Fruit fly (Drosophila melanogaster) whole organism, embryonic: ENCODE measurements around the gene Root.

Source experiments
- BEAF-32 ChIP-seq: fragments of 200-800 bp; sonication (Bioruptor generic); optimal IDR thresholded peaks from 3 replicates; lab custom pipeline; 2017; ENCODE audit warnings: missing biosample characterization, missing genetic modification characterization, mild to moderate bottlenecking, moderate library complexity, missing genetic modification reagents
- BtbVII ChIP-seq: fragments of 200-800 bp; sonication (Bioruptor generic); optimal IDR thresholded peaks from 3 replicates; lab custom pipeline; 2017; ENCODE audit warnings: missing biosample characterization, mild to moderate bottlenecking, missing genetic modification characterization
- CG1024 ChIP-seq: fragments of 200-800 bp; sonication (Bioruptor generic); IDR thresholded peaks from 2 replicates; pipeline ENCODE4 v1.3.6; 2022; ENCODE audit warnings: missing biosample characterization, missing genetic modification characterization
- CG12391 ChIP-seq: fragments of 200-800 bp; sonication (Bioruptor generic); optimal IDR thresholded peaks from 3 replicates; lab custom pipeline; 2018; ENCODE audit warnings: missing biosample characterization, mild to moderate bottlenecking, missing genetic modification characterization, moderate library complexity
- CG13287 ChIP-seq: fragments of 200-800 bp; sonication (Bioruptor generic); IDR thresholded peaks from 2 replicates; pipeline ENCODE4 v1.3.6; 2022; ENCODE audit warnings: missing biosample characterization, missing genetic modification characterization; ENCODE audit not compliant: partially characterized antibody
- CG14014 ChIP-seq: fragments of 200-800 bp; sonication (Bioruptor generic); IDR thresholded peaks from 2 replicates; pipeline ENCODE4 v1.3.6; 2022; ENCODE audit warnings: missing biosample characterization, missing genetic modification characterization
- CG17385 ChIP-seq: fragments of 200-800 bp; sonication (Bioruptor generic); optimal IDR thresholded peaks from 3 replicates; lab custom pipeline; 2018; ENCODE audit warnings: missing biosample characterization, mild to moderate bottlenecking, missing genetic modification characterization
- CG1792 ChIP-seq: fragments of 200-800 bp; sonication (Bioruptor generic); optimal IDR thresholded peaks from 2 replicates; lab custom pipeline; 2016; ENCODE audit warnings: missing biosample characterization, missing genetic modification characterization
- CG18764 ChIP-seq: fragments of 200-800 bp; sonication (Bioruptor generic); optimal IDR thresholded peaks from 3 replicates; lab custom pipeline; 2016; ENCODE audit warnings: missing biosample characterization, missing genetic modification characterization
- CG32532 ChIP-seq: fragments of 200-800 bp; sonication (Bioruptor generic); IDR thresholded peaks from 2 replicates; pipeline ENCODE4 v1.3.6; 2022; ENCODE audit warnings: missing biosample characterization, missing genetic modification characterization
- CG43689 ChIP-seq: fragments of 200-800 bp; sonication (Bioruptor generic); IDR thresholded peaks from 2 replicates; pipeline ENCODE4 v1.3.6; 2022; ENCODE audit warnings: missing biosample characterization, missing genetic modification characterization
- CG4424 ChIP-seq: fragments of 200-800 bp; sonication (Bioruptor generic); optimal IDR thresholded peaks from 3 replicates; lab custom pipeline; 2016; ENCODE audit warnings: missing biosample characterization, missing genetic modification characterization
- CG6175 ChIP-seq: fragments of 200-800 bp; sonication (Bioruptor generic); IDR thresholded peaks from 3 replicates; pipeline ENCODE4 v1.3.6; 2022; ENCODE audit warnings: missing biosample characterization, missing genetic modification characterization
- CG7271 ChIP-seq: fragments of 200-800 bp; sonication (Bioruptor generic); optimal IDR thresholded peaks from 2 replicates; lab custom pipeline; 2018; ENCODE audit warnings: missing biosample characterization, mild to moderate bottlenecking, missing genetic modification characterization, moderate library complexity
- CG7745 ChIP-seq: fragments of 200-800 bp; sonication (Bioruptor generic); optimal IDR thresholded peaks from 2 replicates; lab custom pipeline; 2018; ENCODE audit warnings: missing biosample characterization, mild to moderate bottlenecking, missing genetic modification characterization, moderate library complexity
- CG7928 ChIP-seq: fragments of 200-800 bp; sonication (Bioruptor generic); optimal IDR thresholded peaks from 2 replicates; lab custom pipeline; 2017; ENCODE audit warnings: missing biosample characterization, mild to moderate bottlenecking, missing genetic modification characterization
- CG8388 ChIP-seq: fragments of 200-800 bp; sonication (Bioruptor generic); optimal IDR thresholded peaks from 2 replicates; lab custom pipeline; 2019; ENCODE audit warnings: missing biosample characterization, mild to moderate bottlenecking, missing genetic modification characterization, moderate library complexity
- CG8924 ChIP-seq: fragments of 200-800 bp; optimal IDR thresholded peaks from 3 replicates; lab custom pipeline; 2019; ENCODE audit warnings: missing biosample characterization, mild to moderate bottlenecking, missing genetic modification characterization, moderate library complexity
- CG9817 ChIP-seq: fragments of 200-800 bp; sonication (Bioruptor generic); optimal IDR thresholded peaks from 2 replicates; lab custom pipeline; 2018; ENCODE audit warnings: missing biosample characterization, mild to moderate bottlenecking, missing genetic modification characterization, moderate library complexity
- Dll ChIP-seq: fragments of 200-800 bp; sonication (Bioruptor generic); IDR thresholded peaks from 4 replicates; pipeline ENCODE4 v1.3.6; 2022; ENCODE audit warnings: missing biosample characterization, missing genetic modification characterization; ENCODE audit not compliant: partially characterized antibody
- Gug ChIP-seq: fragments of 200-800 bp; sonication (Bioruptor generic); IDR thresholded peaks from 4 replicates; pipeline ENCODE4 v1.3.6; 2022; ENCODE audit warnings: missing biosample characterization, missing genetic modification characterization
- HLH3B ChIP-seq: fragments of 200-800 bp; sonication (Bioruptor generic); IDR thresholded peaks from 2 replicates; pipeline ENCODE4 v1.3.6; 2022; ENCODE audit warnings: missing biosample characterization, missing genetic modification characterization
- Lim3 ChIP-seq: fragments of 200-800 bp; sonication (Bioruptor generic); IDR thresholded peaks from 2 replicates; pipeline ENCODE4 v1.3.6; 2022; ENCODE audit warnings: missing biosample characterization, missing genetic modification characterization
- MTF-1 ChIP-seq: fragments of 200-800 bp; sonication (Bioruptor generic); optimal IDR thresholded peaks from 2 replicates; lab custom pipeline; 2018; ENCODE audit warnings: missing biosample characterization, mild to moderate bottlenecking, missing genetic modification characterization, borderline replicate concordance
- Meics ChIP-seq: fragments of 200-800 bp; sonication (Bioruptor generic); optimal IDR thresholded peaks from 2 replicates; lab custom pipeline; 2017; ENCODE audit warnings: missing biosample characterization, mild to moderate bottlenecking, missing genetic modification characterization
- Sry-β ChIP-seq: fragments of 200-800 bp; sonication (Bioruptor generic); optimal IDR thresholded peaks from 2 replicates; lab custom pipeline; 2018; ENCODE audit warnings: missing biosample characterization, mild to moderate bottlenecking, missing genetic modification characterization, moderate library complexity
- Taf1 ChIP-seq: fragments of 200-800 bp; sonication (Bioruptor generic); IDR thresholded peaks from 2 replicates; pipeline ENCODE4 v1.3.6; 2022; ENCODE audit warnings: missing biosample characterization, missing genetic modification characterization
- Trl ChIP-seq, 3 experiments: fragments of >200 bp in 2 of 3; fragments of 200-800 bp in 1 of 3; sonication (Bioruptor generic) in 1 of 3; optimal IDR thresholded peaks; 2 replicates in 1 of 3; 3 replicates in 2 of 3; lab custom pipeline; 2016 to 2017; ENCODE audit warnings: missing biosample characterization in 1 of 3, missing genetic modification characterization in 1 of 3
- Xbp1 ChIP-seq: fragments of 200-800 bp; sonication (Bioruptor generic); optimal IDR thresholded peaks from 3 replicates; lab custom pipeline; 2016; ENCODE audit warnings: missing biosample characterization, mild to moderate bottlenecking, missing genetic modification characterization
- ase ChIP-seq: fragments of 200-800 bp; sonication (Bioruptor generic); IDR thresholded peaks from 3 replicates; pipeline ENCODE4 v1.3.6; 2022; ENCODE audit warnings: missing biosample characterization, missing genetic modification characterization
- ato ChIP-seq: fragments of 200-800 bp; sonication (Bioruptor generic); IDR thresholded peaks from 2 replicates; pipeline ENCODE4 v1.3.6; 2022; ENCODE audit warnings: missing biosample characterization, missing genetic modification characterization; ENCODE audit not compliant: partially characterized antibody
- cwo ChIP-seq: fragments of 200-800 bp; sonication (Bioruptor generic); optimal IDR thresholded peaks from 3 replicates; lab custom pipeline; 2017; ENCODE audit warnings: missing biosample characterization, missing genetic modification characterization, mild to moderate bottlenecking, moderate library complexity, missing genetic modification reagents
- dati ChIP-seq: fragments of 200-800 bp; sonication (Bioruptor generic); IDR thresholded peaks from 2 replicates; pipeline ENCODE4 v1.3.6; 2022; ENCODE audit warnings: missing biosample characterization, missing genetic modification characterization
- exex ChIP-seq: fragments of 200-800 bp; sonication (Bioruptor generic); optimal IDR thresholded peaks from 4 replicates; lab custom pipeline; 2018; ENCODE audit warnings: missing biosample characterization, mild to moderate bottlenecking, missing genetic modification characterization, moderate library complexity
- eyg ChIP-seq: fragments of 200-800 bp; sonication (Bioruptor generic); optimal IDR thresholded peaks from 3 replicates; lab custom pipeline; 2016; ENCODE audit warnings: missing biosample characterization, missing genetic modification characterization
- fd96Cb ChIP-seq: fragments of 200-800 bp; sonication (Bioruptor generic); optimal IDR thresholded peaks from 2 replicates; lab custom pipeline; 2018; ENCODE audit warnings: missing biosample characterization, mild to moderate bottlenecking, missing genetic modification characterization, moderate library complexity
- gro ChIP-seq: fragments of 200-800 bp; sonication (Bioruptor generic); optimal IDR thresholded peaks from 2 replicates; lab custom pipeline; 2016; ENCODE audit warnings: missing biosample characterization, missing genetic modification characterization
- gsb-n ChIP-seq: fragments of 200-800 bp; sonication (Bioruptor generic); optimal IDR thresholded peaks from 3 replicates; lab custom pipeline; 2018; ENCODE audit warnings: missing biosample characterization, mild to moderate bottlenecking, missing genetic modification characterization
- hbn ChIP-seq: fragments of 200-800 bp; sonication (Bioruptor generic); IDR thresholded peaks from 2 replicates; pipeline ENCODE4 v1.3.6; 2022; ENCODE audit warnings: missing biosample characterization, missing genetic modification characterization; ENCODE audit not compliant: partially characterized antibody
- insv ChIP-seq, 2 experiments: fragments of 200-800 bp; sonication (Bioruptor generic); optimal IDR thresholded peaks; 3 replicates each; lab custom pipeline; 2016 to 2018; ENCODE audit warnings: missing biosample characterization in 2 of 2, missing genetic modification characterization in 2 of 2
- nau ChIP-seq: fragments of 200-800 bp; sonication (Bioruptor generic); optimal IDR thresholded peaks from 3 replicates; lab custom pipeline; 2017; ENCODE audit warnings: missing biosample characterization, mild to moderate bottlenecking, missing genetic modification characterization, missing genetic modification reagents
- nerfin-2 ChIP-seq: fragments of 200-800 bp; sonication (Bioruptor generic); IDR thresholded peaks from 2 replicates; pipeline ENCODE4 v1.3.6; 2022; ENCODE audit warnings: missing biosample characterization, missing genetic modification characterization; ENCODE audit not compliant: partially characterized antibody
- nom ChIP-seq: fragments of 200-800 bp; sonication (Bioruptor generic); optimal IDR thresholded peaks from 2 replicates; lab custom pipeline; 2017; ENCODE audit warnings: missing biosample characterization, missing genetic modification characterization, mild to moderate bottlenecking, moderate library complexity, missing genetic modification reagents
- pum ChIP-seq: fragments of 200-800 bp; sonication (Bioruptor generic); optimal IDR thresholded peaks from 2 replicates; lab custom pipeline; 2016; ENCODE audit warnings: missing biosample characterization, missing genetic modification characterization
- ranshi ChIP-seq: fragments of 200-800 bp; sonication (Bioruptor generic); IDR thresholded peaks from 2 replicates; pipeline ENCODE4 v1.3.6; 2022; ENCODE audit warnings: missing biosample characterization, missing genetic modification characterization
- sc ChIP-seq, 3 experiments: fragments of >200 bp in 2 of 3; fragments of 200-800 bp in 1 of 3; sonication (Bioruptor generic) in 1 of 3; optimal IDR thresholded peaks; 2 replicates in 2 of 3; 3 replicates in 1 of 3; lab custom pipeline; 2017; ENCODE audit warnings: mild to moderate bottlenecking in 1 of 3, missing biosample characterization in 1 of 3, missing genetic modification characterization in 1 of 3, missing genetic modification reagents in 1 of 3
- sisA ChIP-seq: fragments of 200-800 bp; sonication (Bioruptor generic); IDR thresholded peaks from 2 replicates; pipeline ENCODE4 v1.3.6; 2022; ENCODE audit warnings: missing biosample characterization, missing genetic modification characterization
- sug ChIP-seq: fragments of 200-800 bp; optimal IDR thresholded peaks from 2 replicates; lab custom pipeline; 2019; ENCODE audit warnings: missing biosample characterization, mild to moderate bottlenecking, missing genetic modification characterization, moderate library complexity
- tin ChIP-seq: fragments of 200-800 bp; sonication (Bioruptor generic); optimal IDR thresholded peaks from 3 replicates; lab custom pipeline; 2016; ENCODE audit warnings: missing biosample characterization, missing genetic modification characterization
- ttk ChIP-seq: fragments of 200-800 bp; sonication (Bioruptor generic); IDR thresholded peaks from 2 replicates; pipeline ENCODE4 v2.1.2; 2022; ENCODE audit warnings: missing biosample characterization, missing genetic modification characterization

Gene Root

DNA sequence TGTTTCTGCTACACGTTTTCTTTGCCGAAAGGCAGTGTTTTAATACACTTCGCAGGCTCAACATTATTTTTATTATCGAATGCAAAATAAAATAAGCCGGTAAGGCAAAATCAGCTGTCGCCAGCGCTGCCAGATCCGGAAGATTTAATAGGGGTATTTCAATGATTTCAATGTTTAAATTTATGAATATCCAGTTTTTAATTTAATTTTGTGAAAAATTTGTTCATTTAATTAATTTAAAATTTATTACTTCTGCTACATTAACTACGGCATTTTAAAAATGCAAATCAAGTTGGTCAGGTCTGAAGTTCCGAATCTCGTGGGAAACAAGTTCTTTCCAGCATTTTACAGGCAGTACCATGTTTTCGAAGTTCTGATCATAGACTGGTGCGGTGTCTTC is 35.8 kb downstream of the Root start, which contains the start of gene Slimp (continued):
- TF ChIP-seq CG17385 (GFP tag; lab: Kevin White, UChicago) (peak; percentile 8), Lim3 (no peak), CG13287 (GFP tag; lab: Robert Waterston, UW) (peak; percentile 39), CG7271 (no peak), Meics (peak; percentile 17), CG14014 (GFP tag; lab: Robert Waterston, UW) (no peak), ttk (GFP tag; lab: Robert Waterston, UW) (no peak), Trl (optimal IDR thresholded peaks at IDR 0.05; lab: Kevin White, UChicago) (no peak), Trl (GFP tag; optimal IDR thresholded peaks at IDR 0.05; lab: Kevin White, UChicago) (no peak), gro (no peak), Xbp1 (GFP tag; lab: Kevin White, UChicago) (peak; percentile 5), tin (GFP tag; lab: Kevin White, UChicago) (peak; percentile 1), exex (tag; lab: Kevin White, UChicago) (no peak), nom (GFP tag; lab: Kevin White, UChicago) (peak; percentile 10), MTF-1 (GFP tag; lab: Kevin White, UChicago) (no peak), sc (optimal IDR thresholded peaks at IDR 0.05; lab: Kevin White, UChicago) (no peak), sc (GFP tag; optimal IDR thresholded peaks at IDR 0.05; lab: Kevin White, UChicago) (no peak), CG43689 (no peak), CG8924 (tag; lab: Kevin White, UChicago) (no peak), nau (GFP tag; lab: Kevin White, UChicago) (no peak), Taf1 (no peak), CG32532 (GFP tag; lab: Robert Waterston, UW) (no peak), sug (tag; lab: Kevin White, UChicago) (peak; percentile 21), eyg (no peak), nerfin-2 (GFP tag; lab: Robert Waterston, UW) (no peak), ato (GFP tag; lab: Robert Waterston, UW) (no peak), CG1024 (GFP tag; lab: Robert Waterston, UW) (no peak), dati (no peak), ase (GFP tag; lab: Robert Waterston, UW) (no peak), CG4424 (GFP tag; lab: Kevin White, UChicago) (no peak), CG7928 (GFP tag; lab: Kevin White, UChicago) (no peak), CG7745 (no peak), Gug (GFP tag; lab: Robert Waterston, UW) (no peak), CG6175 (no peak), sisA (GFP tag; lab: Robert Waterston, UW) (no peak; the same call in 1 of the 2 replicates), gsb-n (no peak), CG12391 (tag; lab: Kevin White, UChicago) (peak; percentile 40), hbn (no peak), CG1792 (GFP tag; lab: Kevin White, UChicago) (no peak), BEAF-32 (GFP tag; lab: Kevin White, UChicago) (peak; percentile 16), Sry-β (GFP tag; lab: Kevin White, UChicago) (no peak), CG9817 (tag; lab: Kevin White, UChicago) (peak; percentile 14), cwo (GFP tag; lab: Kevin White, UChicago) (no peak), CG18764 (GFP tag; lab: Kevin White, UChicago) (no peak), Dll (GFP tag; lab: Robert Waterston, UW) (peak; percentile 52; the same call in 1 of the 4 replicates), BtbVII (GFP tag; lab: Kevin White, UChicago) (no peak), insv (GFP tag; optimal IDR thresholded peaks at IDR 0.05; lab: Kevin White, UChicago) (no peak), HLH3B (GFP tag; lab: Robert Waterston, UW) (no peak), ranshi (GFP tag; lab: Robert Waterston, UW) (no peak), CG8388 (peak; percentile 5), fd96Cb (tag; lab: Kevin White, UChicago) (no peak), pum (GFP tag; lab: Kevin White, UChicago) (no peak)
